Worm (Caenorhabditis elegans): ENCODE data around the gene drd-50.
"Not testable (repeated sequence)": the region's sequence is repeated elsewhere in the genome, so short reads cannot be mapped to it uniquely, and the experiment has no call there.

Gene drd-50

ce11 chrIV:4115634-4116033, 1.9 kb upstream of the drd-50 start, which contains the start of the genes F49F1.4 and F49F1.2:
Gene F49F1.4, minus strand, starts transcription at chrIV:4115734.
Gene F49F1.2, plus strand, starts transcription at chrIV:4115943.
- no peak for TF ChIP-seq lsy-12 (tag; optimal IDR thresholded peaks at IDR 0.05)
- no peak for TF ChIP-seq hmg-11 (tag; optimal IDR thresholded peaks at IDR 0.05)
- TF ChIP-seq ceh-82 (tag; optimal IDR thresholded peaks at IDR 0.05) = no peak

- no peak for TF ChIP-seq jun-1 (tag; optimal IDR thresholded peaks at IDR 0.05)
- TF ChIP-seq elt-2 (tag; optimal IDR thresholded peaks at IDR 0.05) = peak; percentile 63
- no peak for TF ChIP-seq nhr-77 (tag; optimal IDR thresholded peaks at IDR 0.05)
These were observed 2.7 kb downstream of the drd-50 start, which contains the start of gene F49F1.5 for ce11 chrIV:4120263-4120662. Gene F49F1.5, minus strand, starts transcription at chrIV:4120415.

- TF ChIP-seq nhr-77 (tag; optimal IDR thresholded peaks at IDR 0.05) = no peak
- no peak for TF ChIP-seq nhr-25 (tag; optimal IDR thresholded peaks at IDR 0.05)
- TF ChIP-seq lin-39 (tag; optimal IDR thresholded peaks at IDR 0.05) = no peak
- TF ChIP-seq pqm-1 (tag; optimal IDR thresholded peaks at IDR 0.05) = peak; percentile 31
- no peak for TF ChIP-seq fos-1 (tag; optimal IDR thresholded peaks at IDR 0.05)
- no peak for TF ChIP-seq lin-15B (tag; optimal IDR thresholded peaks at IDR 0.05)
- TF ChIP-seq tbx-2 (tag; optimal IDR thresholded peaks at IDR 0.05) = no peak
- no peak for TF ChIP-seq aly-2 (tag; optimal IDR thresholded peaks at IDR 0.05)
- TF ChIP-seq elt-2 (tag; optimal IDR thresholded peaks at IDR 0.05) = peak; percentile 77
- no peak for TF ChIP-seq sea-2 (GFP tag; optimal IDR thresholded peaks at IDR 0.05)
- no peak for TF ChIP-seq daf-12 (tag; optimal IDR thresholded peaks at IDR 0.05)
These were observed 3.5 kb downstream of the drd-50 start for ce11 chrIV:4121055-4121454.

- TF ChIP-seq fos-1 (tag; optimal IDR thresholded peaks at IDR 0.05) (no peak), tbx-2 (tag; optimal IDR thresholded peaks at IDR 0.05) (no peak), ztf-4 (tag; optimal IDR thresholded peaks at IDR 0.05) (no peak), unc-62 (GFP tag; optimal IDR thresholded peaks at IDR 0.05) (no peak), skn-1 (tag; optimal IDR thresholded peaks at IDR 0.05) (no peak), egl-5 (tag; optimal IDR thresholded peaks at IDR 0.05) (no peak), elt-2 (tag; optimal IDR thresholded peaks at IDR 0.05) (peak; percentile 69)
These were observed 5.6 kb downstream of the drd-50 start, which contains the start of gene mul-1 for ce11 chrIV:4123083-4123482. Gene mul-1, minus strand, starts transcription at chrIV:4123166.

ce11 chrIV:4125657-4126056, 8.1 kb downstream of the drd-50 start, which contains the start of gene F49F1.7:
Gene F49F1.7, minus strand, starts transcription at chrIV:4125757.
- TF ChIP-seq ztf-4 (tag; optimal IDR thresholded peaks at IDR 0.05); sea-2 (GFP tag; optimal IDR thresholded peaks at IDR 0.05); elt-2 (tag; optimal IDR thresholded peaks at IDR 0.05): not testable (repeated sequence)

ce11 chrIV:4135744-4136143, 18.2 kb downstream of the drd-50 start, which contains the start of gene F49F1.17:
Gene F49F1.17, minus strand, starts transcription at chrIV:4135844.
- no peak for TF ChIP-seq ceh-16 (tag; optimal IDR thresholded peaks at IDR 0.05)
- no peak for TF ChIP-seq lin-15B (tag; optimal IDR thresholded peaks at IDR 0.05)
- TF ChIP-seq skn-1 (tag; optimal IDR thresholded peaks at IDR 0.05) = no peak
- TF ChIP-seq eor-1 (tag; optimal IDR thresholded peaks at IDR 0.05) = no peak
- TF ChIP-seq elt-1 (tag; optimal IDR thresholded peaks at IDR 0.05) = no peak
- TF ChIP-seq R02D3.7 (tag; optimal IDR thresholded peaks at IDR 0.05) = no peak
- no peak for TF ChIP-seq ztf-4 (tag; optimal IDR thresholded peaks at IDR 0.05)
- TF ChIP-seq tbx-2 (tag; optimal IDR thresholded peaks at IDR 0.05) = no peak
- no peak for TF ChIP-seq elt-2 (tag; optimal IDR thresholded peaks at IDR 0.05)
- TF ChIP-seq nhr-12 (tag; optimal IDR thresholded peaks at IDR 0.05) = no peak

ce11 chrIV:4137472-4137871, 19.9 kb downstream of the drd-50 start, which contains the start of gene F49F1.9:
Gene F49F1.9, minus strand, starts transcription at chrIV:4137572.
- TF ChIP-seq mml-1 (tag; optimal IDR thresholded peaks at IDR 0.05) (no peak), nfya-1 (tag; optimal IDR thresholded peaks at IDR 0.05; ENCODE audit: insufficient read depth) (no peak), mdl-1 (tag; optimal IDR thresholded peaks at IDR 0.05) (no peak), skn-1 (tag; optimal IDR thresholded peaks at IDR 0.05) (no peak), lin-39 (tag; optimal IDR thresholded peaks at IDR 0.05) (no peak), nhr-43 (tag; optimal IDR thresholded peaks at IDR 0.05; ENCODE audit: poor library complexity, severe bottlenecking) (no peak), snpc-4 (tag; optimal IDR thresholded peaks at IDR 0.05) (no peak), R02D3.7 (tag; optimal IDR thresholded peaks at IDR 0.05) (no peak), ceh-82 (tag; optimal IDR thresholded peaks at IDR 0.05) (no peak), tbx-2 (tag; optimal IDR thresholded peaks at IDR 0.05) (no peak), ceh-16 (tag; optimal IDR thresholded peaks at IDR 0.05) (no peak), lin-15B (tag; optimal IDR thresholded peaks at IDR 0.05) (no peak), zag-1 (tag; optimal IDR thresholded peaks at IDR 0.05) (no peak)
